Fruit fly (Drosophila melanogaster): ENCODE measurements around the gene CG12511.

CG12511 gene

DNA sequence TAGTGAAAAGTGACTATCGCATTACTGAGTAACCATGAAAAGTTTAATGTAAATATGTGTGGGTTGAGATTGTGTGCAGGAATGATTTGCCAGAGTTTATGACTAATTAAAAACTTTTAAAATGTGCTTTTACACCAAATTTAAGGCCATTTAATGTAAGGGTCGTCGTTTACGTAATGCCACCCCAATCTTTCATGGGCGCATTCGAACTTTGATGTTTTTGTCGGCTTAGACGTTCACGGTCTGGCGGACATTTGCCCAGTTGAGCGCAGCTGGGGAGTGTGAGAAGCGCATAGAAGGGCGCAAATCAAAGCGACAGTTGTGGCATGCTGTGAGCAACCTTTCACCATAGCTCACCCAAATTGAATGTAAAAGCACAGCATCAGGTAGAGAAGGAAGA, at the start of gene CG12511:
CG12511 (plus strand) TSS at position 301 of the 400 bp plus-strand sequence.
- TF ChIP-seq CG8478 (optimal IDR thresholded peaks at IDR 0.05) (no peak), EcR (GFP tag; optimal IDR thresholded peaks at IDR 0.05) (no peak), psq (optimal IDR thresholded peaks at IDR 0.05) (no peak), usp (GFP tag; optimal IDR thresholded peaks at IDR 0.05) (no peak), Dll (optimal IDR thresholded peaks at IDR 0.05) (no peak), pan (optimal IDR thresholded peaks at IDR 0.05) (no peak)

DNA sequence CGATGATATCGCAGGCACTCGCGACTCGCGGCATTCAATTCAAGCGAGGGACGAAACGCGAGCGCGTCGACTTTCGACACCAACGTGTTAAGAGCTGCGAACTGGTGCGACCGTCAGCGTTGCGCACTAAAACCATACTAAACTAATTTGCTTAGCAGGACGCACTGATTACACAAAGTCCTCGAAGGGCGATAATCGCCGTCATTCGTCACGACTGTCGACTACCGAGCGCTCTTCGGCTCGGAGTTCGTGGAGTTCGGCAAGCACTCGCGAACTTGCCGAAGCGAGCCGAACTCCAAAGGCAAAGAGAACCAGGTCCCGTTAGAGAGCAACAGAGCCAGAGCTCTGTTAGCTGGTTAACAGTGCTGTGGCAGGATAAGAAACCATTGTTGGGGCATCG, 20.0 kb upstream of the CG12511 start, which contains the start of gene DIP-theta:
DIP-theta (minus strand) TSS at position 146 of the 400 bp plus-strand sequence.
- TF ChIP-seq CG8478 (optimal IDR thresholded peaks at IDR 0.05) (no peak), Dll (optimal IDR thresholded peaks at IDR 0.05) (no peak), pan (optimal IDR thresholded peaks at IDR 0.05) (no peak), psq (optimal IDR thresholded peaks at IDR 0.05) (no peak), EcR (GFP tag; optimal IDR thresholded peaks at IDR 0.05) (no peak)

DNA sequence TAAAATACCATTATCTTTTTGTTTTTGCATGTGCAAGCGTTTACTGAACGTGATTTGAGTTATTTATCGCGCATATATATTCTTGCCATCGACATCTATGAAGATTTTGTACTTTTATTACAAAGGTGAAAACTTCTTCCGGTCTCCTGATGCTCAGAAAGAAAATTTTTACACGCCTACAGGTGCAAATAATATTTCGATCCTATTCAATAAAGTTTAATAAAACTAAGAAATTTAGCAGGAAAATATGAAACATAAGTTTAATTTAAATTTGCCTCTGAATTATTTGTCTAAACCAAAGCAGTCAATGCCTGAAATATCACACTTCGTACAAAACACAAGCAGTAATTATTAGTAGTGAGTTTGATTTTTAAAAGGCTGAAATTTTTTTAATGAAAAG, 15.8 kb upstream of the CG12511 start, which contains the start of gene Hsp60C:
Hsp60C (plus strand) TSS at position 301 of the 400 bp plus-strand sequence.
- TF ChIP-seq pan (optimal IDR thresholded peaks at IDR 0.05) (no peak), Dll (optimal IDR thresholded peaks at IDR 0.05) (no peak), EcR (GFP tag; optimal IDR thresholded peaks at IDR 0.05) (no peak), usp (GFP tag; optimal IDR thresholded peaks at IDR 0.05) (no peak), psq (optimal IDR thresholded peaks at IDR 0.05) (no peak), CG8478 (optimal IDR thresholded peaks at IDR 0.05) (no peak)

DNA sequence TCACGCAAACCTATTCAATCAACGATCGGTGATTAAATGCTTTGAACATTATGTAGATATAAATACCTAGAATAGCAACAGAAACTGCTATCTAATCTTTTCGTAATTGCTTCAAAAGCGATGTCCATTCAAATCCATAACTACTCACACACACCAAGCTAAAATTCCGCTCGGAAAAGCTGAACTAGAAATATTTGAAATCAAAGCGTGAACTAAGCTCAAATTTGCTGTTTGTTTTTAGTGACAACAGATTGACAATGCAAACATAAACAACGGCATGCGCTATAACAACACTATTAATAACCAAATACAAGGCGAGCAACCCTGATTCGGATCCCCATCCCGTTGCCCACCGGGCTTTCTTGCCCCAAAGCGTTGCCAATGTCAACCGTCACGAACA, 27.7 kb downstream of the CG12511 start, which contains the start of gene CG7236:
CG7236 (plus strand) TSS at position 301 of the 400 bp plus-strand sequence.
- no peak for TF ChIP-seq Dll (optimal IDR thresholded peaks at IDR 0.05)
- TF ChIP-seq usp (GFP tag; optimal IDR thresholded peaks at IDR 0.05), result no peak
- TF ChIP-seq EcR (GFP tag; optimal IDR thresholded peaks at IDR 0.05), result no peak
- TF ChIP-seq pan (optimal IDR thresholded peaks at IDR 0.05), result no peak
- TF ChIP-seq psq (optimal IDR thresholded peaks at IDR 0.05), result no peak
- TF ChIP-seq CG8478 (optimal IDR thresholded peaks at IDR 0.05), result no peak

DNA sequence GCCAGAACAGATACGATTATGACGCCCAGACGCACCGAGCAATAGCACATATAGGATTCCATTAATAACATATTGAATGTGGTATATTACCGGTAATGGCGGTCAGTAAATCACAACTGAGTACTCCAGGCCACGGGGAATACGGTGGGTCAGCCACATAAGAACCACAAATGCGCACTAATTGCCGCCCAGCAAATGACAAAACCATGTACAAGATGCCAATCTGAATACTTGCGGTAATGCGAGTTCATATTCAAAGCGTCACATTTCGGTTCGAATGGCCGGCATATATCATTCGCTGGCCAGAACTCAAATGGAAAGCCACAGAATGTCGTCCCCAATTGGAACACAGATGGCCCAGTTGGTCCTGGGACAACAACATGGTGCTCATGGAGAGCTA, 38.2 kb downstream of the CG12511 start, which contains the start of the genes CG14007 and CG34011:
CG14007 (minus strand) TSS at position 101 of the 400 bp plus-strand sequence.
CG34011 (plus strand) TSS at position 122 of the 400 bp plus-strand sequence.
- TF ChIP-seq psq (optimal IDR thresholded peaks at IDR 0.05), result no peak
- TF ChIP-seq CG8478 (optimal IDR thresholded peaks at IDR 0.05), result no peak
- TF ChIP-seq pan (optimal IDR thresholded peaks at IDR 0.05), result no peak

DNA sequence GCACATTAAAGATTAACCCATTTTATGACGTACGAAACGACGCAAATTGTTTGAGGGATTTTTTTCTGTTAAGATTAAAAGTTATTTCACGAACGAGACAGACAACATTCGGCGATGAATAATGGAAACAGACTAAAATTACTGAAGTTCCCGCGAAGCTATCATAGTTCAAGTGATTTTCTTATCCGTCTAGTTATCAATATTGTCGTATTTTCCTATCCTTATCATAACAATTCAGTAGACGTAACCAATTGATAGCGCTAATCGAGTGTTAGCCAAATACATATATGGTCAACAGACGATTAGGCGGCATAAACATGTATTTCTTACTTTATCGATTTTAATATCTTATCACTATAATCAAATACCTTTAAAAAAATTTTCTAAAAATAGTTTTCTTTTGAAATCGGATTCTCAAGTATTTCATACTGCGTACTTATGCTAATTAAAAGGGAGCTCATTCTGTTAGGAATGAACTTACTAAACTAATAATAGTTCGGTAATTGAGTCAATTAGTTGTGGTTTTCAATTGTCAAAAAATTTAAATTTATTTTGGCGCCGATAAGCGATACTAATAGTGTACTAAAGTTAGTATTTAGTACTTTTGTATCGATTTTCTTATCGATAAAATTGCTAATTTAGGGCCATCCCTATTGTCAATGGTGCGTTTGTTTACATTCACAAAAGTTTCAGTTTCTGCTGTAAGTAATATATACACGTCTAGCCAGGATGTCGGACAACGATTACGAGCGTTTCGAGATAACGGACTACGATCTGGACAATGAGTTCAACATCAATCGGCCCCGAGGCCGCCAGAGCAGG, 42.2 kb downstream of the CG12511 start, which contains the start of the genes CG11149 and sip1:
CG11149 (minus strand) TSS at position 493 of the 822 bp plus-strand sequence.
sip1 (plus strand) TSS at position 645 of the 822 bp plus-strand sequence.
- TF ChIP-seq CG8478 (optimal IDR thresholded peaks at IDR 0.05) (no peak), EcR (GFP tag; optimal IDR thresholded peaks at IDR 0.05) (no peak), pan (optimal IDR thresholded peaks at IDR 0.05) (no peak), psq (optimal IDR thresholded peaks at IDR 0.05) (no peak), Dll (optimal IDR thresholded peaks at IDR 0.05) (no peak), usp (GFP tag; optimal IDR thresholded peaks at IDR 0.05) (no peak)

DNA sequence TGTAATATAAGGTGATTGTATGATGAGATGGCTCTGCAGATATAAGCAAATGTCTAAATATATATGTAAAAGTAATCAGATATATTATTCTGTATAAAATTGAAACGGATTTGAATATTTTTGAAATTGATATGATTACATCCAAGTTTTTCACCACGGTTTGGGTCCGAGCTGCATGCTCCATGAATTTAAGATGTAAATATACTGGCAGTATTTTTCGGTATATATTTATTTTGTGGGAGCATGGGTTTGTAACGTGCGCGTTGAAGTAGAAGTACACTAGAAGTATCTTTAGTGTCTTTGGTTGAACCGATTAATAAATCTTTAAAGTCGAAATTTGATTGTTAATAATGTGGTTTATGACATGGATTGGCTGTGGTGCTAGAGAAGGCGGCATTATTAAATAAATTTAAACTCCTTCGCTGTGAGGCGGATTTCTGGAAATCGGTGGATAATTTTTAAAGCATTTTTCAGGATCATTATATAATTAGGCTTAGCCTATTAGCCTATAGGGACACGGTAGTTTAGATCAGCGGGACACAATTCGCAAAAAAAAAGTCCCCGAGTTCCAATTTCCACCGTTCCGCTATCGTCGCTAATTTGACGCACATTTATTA, 45.6 kb downstream of the CG12511 start:
- no peak for TF ChIP-seq EcR (GFP tag; optimal IDR thresholded peaks at IDR 0.05)
- no peak for TF ChIP-seq Dll (optimal IDR thresholded peaks at IDR 0.05)
- no peak for TF ChIP-seq CG8478 (optimal IDR thresholded peaks at IDR 0.05)
- no peak for TF ChIP-seq pan (optimal IDR thresholded peaks at IDR 0.05)
- no peak for TF ChIP-seq usp (GFP tag; optimal IDR thresholded peaks at IDR 0.05)
- TF ChIP-seq psq (optimal IDR thresholded peaks at IDR 0.05), result no peak

DNA sequence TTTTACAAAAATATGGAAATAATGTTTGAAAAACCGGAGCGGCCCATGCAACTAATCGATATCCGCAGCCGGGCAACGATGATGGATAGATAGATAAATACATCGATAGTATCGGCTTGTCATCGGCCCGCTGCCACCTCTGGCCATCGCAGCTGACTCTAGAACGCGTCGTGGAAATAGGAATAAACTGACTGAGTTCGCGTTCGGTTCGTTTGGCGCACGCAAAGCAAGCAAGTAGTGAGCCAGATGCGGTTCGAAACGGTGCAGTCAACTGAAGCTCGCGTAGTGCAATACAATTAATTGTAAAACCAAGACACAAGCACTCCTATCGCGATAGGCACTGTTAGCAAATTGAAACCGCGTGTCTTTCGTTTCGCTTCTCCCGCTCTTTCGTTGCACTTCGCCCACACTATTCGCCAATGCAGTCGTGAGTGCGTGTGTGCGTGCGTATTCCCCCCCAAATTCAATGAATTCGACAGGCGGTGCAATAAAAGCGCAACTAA, 46.2 kb downstream of the CG12511 start, which contains the start of gene CG11030:
CG11030 (plus strand) TSS at position 136 of the 503 bp plus-strand sequence.
- TF ChIP-seq CG8478 (optimal IDR thresholded peaks at IDR 0.05) (no peak), Dll (optimal IDR thresholded peaks at IDR 0.05) (no peak), pan (optimal IDR thresholded peaks at IDR 0.05) (no peak), EcR (GFP tag; optimal IDR thresholded peaks at IDR 0.05) (no peak), usp (GFP tag; optimal IDR thresholded peaks at IDR 0.05) (no peak), psq (optimal IDR thresholded peaks at IDR 0.05) (no peak)

DNA sequence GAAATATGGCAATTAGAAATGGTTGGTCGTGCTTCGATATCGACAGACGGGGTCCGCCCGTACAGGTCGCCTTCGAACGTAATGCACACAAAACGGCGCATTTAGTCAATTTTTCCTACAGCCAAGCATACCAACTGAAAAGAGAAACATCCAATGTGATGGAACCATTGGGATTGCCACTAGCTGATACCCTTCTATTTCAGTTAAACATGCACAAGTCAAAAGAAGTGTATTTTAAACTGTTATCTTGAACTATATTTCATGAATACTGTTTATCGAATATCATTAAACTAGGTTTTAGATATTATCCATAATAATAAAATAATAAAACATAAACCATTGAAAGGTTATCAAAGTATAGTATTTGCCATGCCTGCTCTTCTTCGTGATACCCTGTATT, 47.7 kb downstream of the CG12511 start:
- no peak for TF ChIP-seq psq (optimal IDR thresholded peaks at IDR 0.05)
- TF ChIP-seq pan (optimal IDR thresholded peaks at IDR 0.05), result no peak
- TF ChIP-seq Dll (optimal IDR thresholded peaks at IDR 0.05), result no peak
- TF ChIP-seq usp (GFP tag; optimal IDR thresholded peaks at IDR 0.05), result no peak
- no peak for TF ChIP-seq CG8478 (optimal IDR thresholded peaks at IDR 0.05)
- TF ChIP-seq EcR (GFP tag; optimal IDR thresholded peaks at IDR 0.05), result no peak

DNA sequence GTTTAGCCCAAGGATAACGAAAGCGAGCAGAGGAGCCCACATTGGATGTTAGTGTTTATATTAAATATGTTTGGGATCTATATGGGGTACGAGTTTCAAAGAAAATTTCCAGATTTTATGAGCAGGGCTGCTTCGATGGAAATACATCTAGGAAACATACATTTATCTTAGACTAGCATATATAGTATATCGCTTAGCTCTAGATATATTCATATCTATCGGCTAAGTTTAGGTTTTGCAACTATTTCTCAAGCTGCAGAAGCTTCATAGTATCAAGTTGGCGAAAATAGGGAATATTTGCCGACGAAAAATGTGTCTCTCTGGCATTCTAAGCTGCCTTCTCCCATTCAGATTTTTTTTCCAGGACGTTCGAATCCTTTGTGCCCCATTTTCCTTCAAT, 50.3 kb downstream of the CG12511 start, which contains the start of gene CG14006:
CG14006 (minus strand) TSS at position 101 of the 400 bp plus-strand sequence.
- no peak for TF ChIP-seq pan (optimal IDR thresholded peaks at IDR 0.05)
- no peak for TF ChIP-seq psq (optimal IDR thresholded peaks at IDR 0.05)
- TF ChIP-seq usp (GFP tag; optimal IDR thresholded peaks at IDR 0.05), result no peak
- no peak for TF ChIP-seq CG8478 (optimal IDR thresholded peaks at IDR 0.05)
- no peak for TF ChIP-seq Dll (optimal IDR thresholded peaks at IDR 0.05)
- TF ChIP-seq EcR (GFP tag; optimal IDR thresholded peaks at IDR 0.05), result no peak
